Worm (Caenorhabditis elegans): ENCODE data around the gene rhi-1.
A peak's percentile ranks its signal among the peaks of the same experiment; 100 is the strongest.

Gene rhi-1

ce11 chrX:4513657-4514143 lies 5.4 kb downstream of the rhi-1 start, which contains the start of gene spr-3:
spr-3 (plus strand) TSS chrX:4514093.
- TF ChIP-seq pax-1 (tag; optimal IDR thresholded peaks at IDR 0.05), result no peak
- no peak for TF ChIP-seq unc-55 (GFP tag; optimal IDR thresholded peaks at IDR 0.05)
- no peak for TF ChIP-seq sdc-2 (tag; optimal IDR thresholded peaks at IDR 0.05)
- peak; percentile 12 for TF ChIP-seq nfya-1 (tag; optimal IDR thresholded peaks at IDR 0.05)

- TF ChIP-seq hlh-13 (GFP tag; optimal IDR thresholded peaks at IDR 0.05), result no peak
These were observed 8.4 kb downstream of the rhi-1 start for ce11 chrX:4516758-4517157.

ce11 chrX:4519968-4520367 lies 11.7 kb downstream of the rhi-1 start:
- TF ChIP-seq ceh-18 (tag; optimal IDR thresholded peaks at IDR 0.05) (no peak), nhr-11 (tag; optimal IDR thresholded peaks at IDR 0.05) (no peak), syd-9 (tag; optimal IDR thresholded peaks at IDR 0.05) (no peak), ceh-31 (tag; optimal IDR thresholded peaks at IDR 0.05) (no peak), pqm-1 (tag; optimal IDR thresholded peaks at IDR 0.05) (no peak), dmd-4 (tag; optimal IDR thresholded peaks at IDR 0.05; ENCODE audit: borderline replicate concordance) (no peak), odd-2 (tag; optimal IDR thresholded peaks at IDR 0.05) (no peak), madf-2 (tag; optimal IDR thresholded peaks at IDR 0.05) (no peak), ztf-16 (tag; optimal IDR thresholded peaks at IDR 0.05) (no peak), pag-3 (tag; optimal IDR thresholded peaks at IDR 0.05; ENCODE audit: borderline replicate concordance) (no peak), ref-2 (tag; optimal IDR thresholded peaks at IDR 0.05) (no peak)

DNA sequence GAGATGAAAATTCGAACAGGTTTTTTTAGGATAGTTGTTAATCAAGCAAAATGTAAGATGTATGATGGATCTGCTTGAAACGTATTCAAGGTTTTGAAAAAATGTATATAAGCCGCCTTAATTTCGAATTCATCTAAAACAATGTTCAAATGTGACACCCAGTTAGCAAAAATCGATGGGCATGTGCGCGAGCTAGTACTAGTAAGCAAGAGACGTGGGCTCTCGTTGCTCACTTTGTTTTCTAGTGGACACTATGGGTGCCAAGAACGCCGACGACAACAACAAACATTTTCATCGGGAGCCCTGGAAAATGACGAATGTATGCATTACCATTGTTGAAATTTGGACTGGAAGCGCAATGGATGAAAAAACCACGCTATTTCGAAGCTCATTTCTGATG lies 12.9 kb downstream of the rhi-1 start:
- TF ChIP-seq lim-6 (tag; optimal IDR thresholded peaks at IDR 0.05) (no peak), ceh-48 (tag; optimal IDR thresholded peaks at IDR 0.05) (peak; percentile 54)

- no peak for TF ChIP-seq tbx-7 (tag; optimal IDR thresholded peaks at IDR 0.05)
- TF ChIP-seq mec-3 (tag; optimal IDR thresholded peaks at IDR 0.05; ENCODE audit: borderline replicate concordance), result no peak
- TF ChIP-seq nfya-1 (tag; optimal IDR thresholded peaks at IDR 0.05), result peak; percentile 12
- peak; percentile 24 for TF ChIP-seq elt-2 (tag; optimal IDR thresholded peaks at IDR 0.05)
- peak; percentile 2 for TF ChIP-seq sdc-2 (tag; optimal IDR thresholded peaks at IDR 0.05)
- TF ChIP-seq tbx-2 (tag; optimal IDR thresholded peaks at IDR 0.05), result peak; percentile 11
- TF ChIP-seq rnt-1 (tag; optimal IDR thresholded peaks at IDR 0.05), result peak; percentile 69
- TF ChIP-seq unc-55 (GFP tag; optimal IDR thresholded peaks at IDR 0.05), result peak; percentile 11
- no peak for TF ChIP-seq ztf-16 (tag; optimal IDR thresholded peaks at IDR 0.05)
- no peak for TF ChIP-seq C08G9.2 (tag; optimal IDR thresholded peaks at IDR 0.05)
These were observed 13.8 kb downstream of the rhi-1 start, which contains the start of gene C07A12.7 for ce11 chrX:4521837-4522816. C07A12.7 (minus strand) TSS chrX:4522144.

DNA sequence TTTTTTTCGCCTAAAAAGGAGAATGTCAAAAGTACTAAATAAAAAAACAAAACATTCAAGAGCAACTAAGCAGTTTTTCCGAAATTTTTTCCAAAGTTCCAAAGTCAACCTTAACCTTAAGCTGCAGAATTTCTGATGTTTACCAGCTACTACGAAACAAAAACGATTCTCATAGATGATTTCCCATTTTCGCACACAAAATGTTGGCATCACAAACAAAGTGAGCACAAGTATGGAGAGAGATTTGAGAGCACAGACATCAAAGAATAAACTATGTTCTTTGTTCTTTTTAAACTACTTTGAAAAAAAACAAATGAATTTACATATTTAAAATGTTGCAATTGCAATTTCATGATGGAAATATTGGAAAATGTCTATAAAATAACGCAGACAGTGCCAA lies 15.0 kb downstream of the rhi-1 start:
- TF ChIP-seq tbx-2 (tag; optimal IDR thresholded peaks at IDR 0.05) (no peak), ceh-2 (tag; optimal IDR thresholded peaks at IDR 0.05) (no peak), fkh-10 (GFP tag; optimal IDR thresholded peaks at IDR 0.05) (no peak), tbx-7 (tag; optimal IDR thresholded peaks at IDR 0.05) (no peak), unc-55 (GFP tag; optimal IDR thresholded peaks at IDR 0.05) (no peak), pha-4 (tag; optimal IDR thresholded peaks at IDR 0.05) (no peak), ceh-22 (tag; optimal IDR thresholded peaks at IDR 0.05) (no peak), C38D4.7 (GFP tag; optimal IDR thresholded peaks at IDR 0.05) (no peak), dmd-4 (tag; optimal IDR thresholded peaks at IDR 0.05; ENCODE audit: borderline replicate concordance) (no peak), lim-6 (tag; optimal IDR thresholded peaks at IDR 0.05) (no peak), ceh-48 (tag; optimal IDR thresholded peaks at IDR 0.05) (no peak), ttx-3 (tag; optimal IDR thresholded peaks at IDR 0.05) (no peak)

All from whole organism, late embryonic.